Worm (Caenorhabditis elegans) whole organism, young adult: ENCODE measurements around the gene col-76.

Experiments used
- D2030.7 ChIP-seq: fragments of 200-800 bp; sonication (Bioruptor generic); IDR thresholded peaks from 2 replicates; pipeline ENCODE4 v1.3.6; 2022; ENCODE audit warnings: missing genetic modification reagents, missing genetic modification characterization, missing compliant biosample characterization
- F10E7.11 ChIP-seq: sonication (generic microtip); optimal IDR thresholded peaks from 2 replicates; lab custom pipeline; 2017; ENCODE audit warnings: mild to moderate bottlenecking, missing genetic modification characterization, moderate library complexity, missing compliant biosample characterization
- F33H1.4 ChIP-seq: fragments of 200-800 bp; sonication (Bioruptor generic); IDR thresholded peaks from 2 replicates; pipeline ENCODE4 v1.3.6; 2022; ENCODE audit warnings: missing genetic modification reagents, missing genetic modification characterization, missing compliant biosample characterization
- F49E8.2 ChIP-seq: sonication (generic microtip); optimal IDR thresholded peaks from 3 replicates; lab custom pipeline; 2017; ENCODE audit warnings: missing genetic modification characterization, mild to moderate bottlenecking, missing compliant biosample characterization, antibody characterized with exemption, moderate library complexity; ENCODE audit not compliant: insufficient read depth
- F52B5.7 ChIP-seq: sonication (generic microtip); optimal IDR thresholded peaks from 2 replicates; lab custom pipeline; 2016; ENCODE audit warnings: mild to moderate bottlenecking, missing genetic modification characterization, missing compliant biosample characterization
- F57C9.4 ChIP-seq: sonication (generic microtip); optimal IDR thresholded peaks from 2 replicates; lab custom pipeline; 2017; ENCODE audit warnings: mild to moderate bottlenecking, missing genetic modification characterization, missing compliant biosample characterization
- Y53G8AR.9 ChIP-seq: fragments of 200-800 bp; sonication (Bioruptor generic); conservative IDR thresholded peaks from 2 replicates; pipeline ENCODE4 v1.3.6; 2022; ENCODE audit warnings: missing genetic modification reagents, missing genetic modification characterization, missing compliant biosample characterization
- Y79H2A.3 ChIP-seq: fragments of 200-800 bp; sonication (Bioruptor generic); conservative IDR thresholded peaks from 2 replicates; pipeline ENCODE4 v1.3.6; 2022; ENCODE audit warnings: missing genetic modification reagents, missing genetic modification characterization, missing compliant biosample characterization
- Y95B8A.8 ChIP-seq: fragments of 200-800 bp; sonication (Bioruptor generic); IDR thresholded peaks from 2 replicates; pipeline ENCODE4 v1.3.6; 2022; ENCODE audit warnings: missing genetic modification reagents, missing genetic modification characterization, missing compliant biosample characterization
- ZK185.1 ChIP-seq: sonication (generic microtip); optimal IDR thresholded peaks from 2 replicates; lab custom pipeline; 2016; ENCODE audit warnings: mild to moderate bottlenecking, missing genetic modification characterization, missing compliant biosample characterization; ENCODE audit not compliant: poor library complexity, severe bottlenecking
- ama-1 ChIP-seq, 3 experiments: fragments of 150-350 bp in 1 of 3; sonication (generic microtip) in 2 of 3; optimal IDR thresholded peaks; 2 replicates each; lab custom pipeline; 2014 to 2018; ENCODE audit warnings: missing biosample characterization in 2 of 3, missing genetic modification characterization in 2 of 3, missing genetic modification reagents in 2 of 3
- athp-1 ChIP-seq: sonication (generic microtip); optimal IDR thresholded peaks from 2 replicates; lab custom pipeline; 2017; ENCODE audit warnings: mild to moderate bottlenecking, missing genetic modification characterization, missing compliant biosample characterization
- attf-5 ChIP-seq: fragments of 200-800 bp; sonication (Bioruptor generic); optimal IDR thresholded peaks from 2 replicates; lab custom pipeline; 2018; ENCODE audit warnings: mild to moderate bottlenecking, missing genetic modification characterization, missing compliant biosample characterization
- attf-6 ChIP-seq: fragments of 200-800 bp; sonication (Bioruptor generic); IDR thresholded peaks from 2 replicates; pipeline ENCODE4 v1.3.6; 2022; ENCODE audit warnings: missing genetic modification reagents, missing genetic modification characterization, missing compliant biosample characterization
- ceh-100 ChIP-seq: fragments of 200-800 bp; sonication (Bioruptor generic); IDR thresholded peaks from 2 replicates; pipeline ENCODE4 v1.3.6; 2022; ENCODE audit warnings: missing genetic modification reagents, missing genetic modification characterization, missing compliant biosample characterization
- ceh-58 ChIP-seq: fragments of 200-800 bp; sonication (Bioruptor generic); IDR thresholded peaks from 2 replicates; pipeline ENCODE4 v1.3.6; 2022; ENCODE audit warnings: missing genetic modification characterization, missing compliant biosample characterization
- ekl-4 ChIP-seq: fragments of 200-800 bp; sonication (Bioruptor generic); IDR thresholded peaks from 2 replicates; pipeline ENCODE4 v1.3.6; 2022; ENCODE audit warnings: missing genetic modification reagents, missing genetic modification characterization, missing compliant biosample characterization
- hmg-20 ChIP-seq: fragments of 200-800 bp; sonication (Bioruptor generic); IDR thresholded peaks from 2 replicates; pipeline ENCODE4 v1.3.6; 2022; ENCODE audit warnings: missing genetic modification reagents, missing genetic modification characterization, missing compliant biosample characterization
- lin-26 ChIP-seq: fragments of 200-800 bp; sonication (Bioruptor generic); IDR thresholded peaks from 2 replicates; pipeline ENCODE4 v1.3.6; 2022; ENCODE audit warnings: missing genetic modification reagents, missing genetic modification characterization, missing compliant biosample characterization
- lin-40 ChIP-seq: sonication (generic microtip); optimal IDR thresholded peaks from 2 replicates; lab custom pipeline; 2016; ENCODE audit warnings: missing genetic modification characterization, mild to moderate bottlenecking, missing compliant biosample characterization, missing genotype, missing genetic modification reagents
- lin-54 ChIP-seq: fragments of 200-800 bp; sonication (Bioruptor generic); optimal IDR thresholded peaks from 2 replicates; lab custom pipeline; 2018; ENCODE audit warnings: mild to moderate bottlenecking, missing genetic modification characterization, missing compliant biosample characterization
- lsl-1 ChIP-seq: fragments of 200-800 bp; sonication (Bioruptor generic); optimal IDR thresholded peaks from 2 replicates; lab custom pipeline; 2018; ENCODE audit warnings: mild to moderate bottlenecking, missing genetic modification characterization, moderate library complexity, missing compliant biosample characterization
- madf-3 ChIP-seq: fragments of 200-800 bp; sonication (Bioruptor generic); IDR thresholded peaks from 2 replicates; pipeline ENCODE4 v1.3.6; 2022; ENCODE audit warnings: missing genetic modification reagents, missing genetic modification characterization, missing compliant biosample characterization
- madf-6 ChIP-seq: fragments of 200-800 bp; sonication (Bioruptor generic); IDR thresholded peaks from 2 replicates; pipeline ENCODE4 v1.3.6; 2022; ENCODE audit warnings: missing genetic modification reagents, missing genetic modification characterization, missing compliant biosample characterization
- mes-4 ChIP-seq: sonication (generic microtip); optimal IDR thresholded peaks from 2 replicates; lab custom pipeline; 2016; ENCODE audit warnings: missing genotype, missing genetic modification characterization, missing compliant biosample characterization
- nfya-2 ChIP-seq: fragments of 200-800 bp; sonication (Bioruptor generic); IDR thresholded peaks from 2 replicates; pipeline ENCODE4 v1.3.6; 2022; ENCODE audit warnings: missing genetic modification reagents, missing genetic modification characterization, missing compliant biosample characterization
- nfyb-1 ChIP-seq: fragments of 200-800 bp; sonication (Bioruptor generic); IDR thresholded peaks from 2 replicates; pipeline ENCODE4 v1.3.6; 2022; ENCODE audit warnings: missing genetic modification reagents, missing genetic modification characterization, missing compliant biosample characterization
- nhr-120 ChIP-seq: fragments of 200-800 bp; sonication (Bioruptor generic); IDR thresholded peaks from 2 replicates; pipeline ENCODE4 v1.3.6; 2022; ENCODE audit warnings: missing genetic modification characterization, missing compliant biosample characterization
- nhr-27 ChIP-seq: fragments of 200-800 bp; sonication (Bioruptor generic); optimal IDR thresholded peaks from 2 replicates; lab custom pipeline; 2018; ENCODE audit warnings: mild to moderate bottlenecking, missing genetic modification characterization, moderate library complexity, missing compliant biosample characterization
- nhr-90 ChIP-seq: sonication (generic microtip); optimal IDR thresholded peaks from 2 replicates; lab custom pipeline; 2016; ENCODE audit warnings: missing genotype, mild to moderate bottlenecking, missing genetic modification characterization, missing compliant biosample characterization
- pbrm-1 ChIP-seq: fragments of 200-800 bp; sonication (Bioruptor generic); IDR thresholded peaks from 2 replicates; pipeline ENCODE4 v1.3.6; 2022; ENCODE audit warnings: missing genetic modification reagents, missing genetic modification characterization, missing compliant biosample characterization
- repo-1 ChIP-seq: sonication (generic microtip); optimal IDR thresholded peaks from 2 replicates; lab custom pipeline; 2017; ENCODE audit warnings: mild to moderate bottlenecking, missing genetic modification characterization, missing compliant biosample characterization
- snpc-1.3 ChIP-seq: sonication (generic microtip); optimal IDR thresholded peaks from 2 replicates; lab custom pipeline; 2017; ENCODE audit warnings: missing genetic modification characterization, mild to moderate bottlenecking, missing compliant biosample characterization, antibody characterized with exemption, moderate library complexity, missing genotype, missing genetic modification reagents; ENCODE audit not compliant: insufficient read depth
- snpc-3.4 ChIP-seq: sonication (generic microtip); optimal IDR thresholded peaks from 2 replicates; lab custom pipeline; 2017; ENCODE audit warnings: missing genetic modification characterization, mild to moderate bottlenecking, missing compliant biosample characterization, antibody characterized with exemption, moderate library complexity, missing genotype, missing genetic modification reagents
- snpc-4 ChIP-seq, 5 experiments: fragments of 150-350 bp in 1 of 5; sonication (generic microtip) in 4 of 5; optimal IDR thresholded peaks; 2 replicates each; lab custom pipeline; 2014 to 2018; ENCODE audit warnings: missing genetic modification characterization in 5 of 5, missing biosample characterization in 3 of 5, antibody characterized with exemption in 2 of 5, mild to moderate bottlenecking in 2 of 5, missing compliant biosample characterization in 2 of 5, missing genotype in 2 of 5, moderate library complexity in 2 of 5, missing genetic modification reagents in 1 of 5
- tbx-9 ChIP-seq: sonication (generic microtip); optimal IDR thresholded peaks from 2 replicates; lab custom pipeline; 2016; ENCODE audit warnings: borderline replicate concordance, missing genetic modification characterization, inconsistent platforms, missing compliant biosample characterization
- tlf-1 ChIP-seq: fragments of 200-800 bp; sonication (Bioruptor generic); optimal IDR thresholded peaks from 2 replicates; lab custom pipeline; 2018; ENCODE audit warnings: mild to moderate bottlenecking, missing genetic modification characterization, missing compliant biosample characterization
- unc-130 ChIP-seq: sonication (generic microtip); optimal IDR thresholded peaks from 2 replicates; lab custom pipeline; 2016; ENCODE audit warnings: missing genetic modification reagents, missing genetic modification characterization, missing compliant biosample characterization
- unc-62 ChIP-seq: fragments of 150-350 bp; optimal IDR thresholded peaks from 2 replicates; lab custom pipeline; 2014; ENCODE audit warnings: missing biosample characterization, missing genetic modification reagents, missing genetic modification characterization
- xnd-1 ChIP-seq: sonication (generic microtip); optimal IDR thresholded peaks from 2 replicates; lab custom pipeline; 2016; ENCODE audit warnings: missing genotype, missing genetic modification reagents, missing genetic modification characterization, missing compliant biosample characterization
- zfh-2 ChIP-seq: fragments of 200-800 bp; sonication (Bioruptor generic); conservative IDR thresholded peaks from 2 replicates; pipeline ENCODE4 v1.3.6; 2022; ENCODE audit warnings: missing genetic modification reagents, missing genetic modification characterization, missing compliant biosample characterization
- ztf-22 ChIP-seq: fragments of 200-800 bp; sonication (Bioruptor generic); optimal IDR thresholded peaks from 2 replicates; lab custom pipeline; 2018; ENCODE audit warnings: mild to moderate bottlenecking, missing genetic modification characterization, moderate library complexity, missing compliant biosample characterization

The col-76 gene

ce11 chrII:8185016-8185493 is 19.1 kb upstream of the col-76 start, which contains the start of the genes mig-5 and cct-1 (continued):
- TF ChIP-seq nfyb-1 (peak; percentile 96), F52B5.7 (tag; lab: Kevin White, UChicago) (no peak), unc-130 (GFP tag; lab: Kevin White, UChicago) (peak; percentile 67), nhr-90 (no peak), lin-54 (GFP tag; lab: Kevin White, UChicago) (peak; percentile 90), snpc-3.4 (tag; lab: Kevin White, UChicago) (peak; percentile 26), xnd-1 (peak; percentile 16)

- TF ChIP-seq Y53G8AR.9 (GFP tag; lab: Robert Waterston, UW) (peak; percentile 78), tlf-1 (GFP tag; lab: Kevin White, UChicago) (peak; percentile 50), snpc-4 (GFP tag; optimal IDR thresholded peaks at IDR 0.05; lab: Kevin White, UChicago) (no peak), snpc-4 (tag; optimal IDR thresholded peaks at IDR 0.05; lab: Kevin White, UChicago) (peak in 1 of 4 experiments; percentile 1), lin-26 (GFP tag; lab: Robert Waterston, UW) (0 out of 2 replicates have a peak, but pooled peaks have one; percentile 29), repo-1 (tag; lab: Kevin White, UChicago) (no peak), lin-40 (tag; lab: Kevin White, UChicago) (no peak), mes-4 (tag; lab: Kevin White, UChicago) (peak; percentile 21), athp-1 (tag; lab: Kevin White, UChicago) (peak; percentile 74), madf-6 (peak; percentile 60), ekl-4 (GFP tag; lab: Robert Waterston, UW) (0 out of 2 replicates have a peak, but pooled peaks have one; percentile 15), attf-6 (GFP tag; lab: Robert Waterston, UW) (0 out of 2 replicates have a peak, but pooled peaks have one; percentile 10), F49E8.2 (tag; lab: Kevin White, UChicago) (peak; percentile 21), ZK185.1 (tag; lab: Kevin White, UChicago) (peak; percentile 9), zfh-2 (no peak), ama-1 (optimal IDR thresholded peaks at IDR 0.05; lab: Kevin White, UChicago) (no peak), ama-1 (GFP tag; optimal IDR thresholded peaks at IDR 0.05; lab: Kevin White, UChicago) (peak in 1 of 2 experiments; percentile 33)
Measured at ce11 chrII:8187516-8187915, 16.6 kb upstream of the col-76 start.

ce11 chrII:8190455-8190854 is 13.7 kb upstream of the col-76 start, which contains the start of gene T05C12.8:
TSS of gene T05C12.8 (minus strand) at chrII:8190555.
- TF ChIP-seq lin-40 (tag; lab: Kevin White, UChicago) (no peak), ceh-100 (GFP tag; lab: Robert Waterston, UW) (no peak), ceh-58 (GFP tag; lab: Robert Waterston, UW) (no peak), snpc-4 (GFP tag; optimal IDR thresholded peaks at IDR 0.05; lab: Kevin White, UChicago) (no peak), snpc-4 (tag; optimal IDR thresholded peaks at IDR 0.05; lab: Kevin White, UChicago) (no peak), repo-1 (tag; lab: Kevin White, UChicago) (no peak), Y79H2A.3 (GFP tag; lab: Robert Waterston, UW) (no peak), madf-3 (GFP tag; lab: Robert Waterston, UW) (no peak), hmg-20 (GFP tag; lab: Robert Waterston, UW) (no peak), F57C9.4 (tag; lab: Kevin White, UChicago) (no peak), pbrm-1 (no peak)

ce11 chrII:8193126-8193525 is 11.0 kb upstream of the col-76 start, which contains the start of gene T05C12.9:
TSS of gene T05C12.9 (minus strand) at chrII:8193226.
- no peak for TF ChIP-seq nhr-120 (GFP tag; lab: Robert Waterston, UW)
- no peak for TF ChIP-seq nhr-27 (tag; lab: Kevin White, UChicago)
- no peak for TF ChIP-seq F33H1.4 (GFP tag; lab: Robert Waterston, UW)
- no peak for TF ChIP-seq tbx-9
- TF ChIP-seq attf-5, result no peak
- no peak for TF ChIP-seq unc-62 (GFP tag; lab: Kevin White, UChicago)
- no peak for TF ChIP-seq D2030.7 (GFP tag; lab: Robert Waterston, UW)
- no peak for TF ChIP-seq ZK185.1 (tag; lab: Kevin White, UChicago)
- no peak for TF ChIP-seq ztf-22
- TF ChIP-seq snpc-1.3 (tag; lab: Kevin White, UChicago), result no peak
- TF ChIP-seq lsl-1 (GFP tag; lab: Kevin White, UChicago), result no peak
- TF ChIP-seq Y95B8A.8 (GFP tag; lab: Robert Waterston, UW), result no peak
- no peak for TF ChIP-seq F10E7.11 (tag; lab: Kevin White, UChicago)
- no peak for TF ChIP-seq nfya-2 (GFP tag; lab: Robert Waterston, UW)
